Worm (Caenorhabditis elegans) whole organism, L2 larva: ENCODE measurements around the gene F15D4.4.

Experiments
- C34F6.9 ChIP-seq: fragments of 150-350 bp; optimal IDR thresholded peaks from 2 replicates; lab custom pipeline; 2014; ENCODE audit warnings: missing biosample characterization, missing genetic modification characterization
- F13H6.1 ChIP-seq: sonication (generic microtip); optimal IDR thresholded peaks from 2 replicates; lab custom pipeline; 2016; ENCODE audit warnings: missing genetic modification characterization, missing compliant biosample characterization
- Y55F3AM.14 ChIP-seq: fragments of 200-800 bp; sonication (Bioruptor generic); optimal IDR thresholded peaks from 2 replicates; lab custom pipeline; 2018; ENCODE audit warnings: mild to moderate bottlenecking, missing genetic modification characterization, missing compliant biosample characterization
- ZK546.5 ChIP-seq: sonication (generic microtip); optimal IDR thresholded peaks from 2 replicates; lab custom pipeline; 2017; ENCODE audit warnings: missing biosample characterization, missing genetic modification characterization
- aly-2 ChIP-seq: fragments of 150-350 bp; optimal IDR thresholded peaks from 2 replicates; lab custom pipeline; 2014; ENCODE audit warnings: missing biosample characterization, missing genetic modification characterization
- ceh-16 ChIP-seq: fragments of 150-350 bp; optimal IDR thresholded peaks from 2 replicates; lab custom pipeline; 2014; ENCODE audit warnings: missing biosample characterization, missing genetic modification characterization
- ceh-82 ChIP-seq: fragments of 150-350 bp; optimal IDR thresholded peaks from 2 replicates; lab custom pipeline; 2014; ENCODE audit warnings: missing biosample characterization, missing genetic modification characterization
- crh-2 ChIP-seq: sonication (generic microtip); optimal IDR thresholded peaks from 2 replicates; lab custom pipeline; 2017; ENCODE audit warnings: missing biosample characterization, missing genetic modification characterization
- dmd-4 ChIP-seq: sonication (generic microtip); optimal IDR thresholded peaks from 2 replicates; lab custom pipeline; 2017; ENCODE audit warnings: missing biosample characterization, missing genetic modification characterization
- egl-27 ChIP-seq: sonication (generic microtip); optimal IDR thresholded peaks from 3 replicates; lab custom pipeline; 2017; ENCODE audit warnings: missing biosample characterization, missing genetic modification reagents, missing genetic modification characterization
- elt-3 ChIP-seq: sonication (generic microtip); optimal IDR thresholded peaks from 2 replicates; lab custom pipeline; 2017; ENCODE audit warnings: missing biosample characterization, missing genetic modification characterization
- fos-1 ChIP-seq: fragments of 150-350 bp; optimal IDR thresholded peaks from 2 replicates; lab custom pipeline; 2014; ENCODE audit warnings: missing biosample characterization, missing genetic modification characterization
- gmeb-1 ChIP-seq: fragments of 150-350 bp; optimal IDR thresholded peaks from 2 replicates; lab custom pipeline; 2014; ENCODE audit warnings: missing biosample characterization, missing genetic modification characterization
- lin-13 ChIP-seq: fragments of 150-350 bp; optimal IDR thresholded peaks from 2 replicates; lab custom pipeline; 2014; ENCODE audit warnings: missing biosample characterization, missing genetic modification reagents, missing genetic modification characterization
- lin-39 ChIP-seq: fragments of 150-350 bp; optimal IDR thresholded peaks from 2 replicates; lab custom pipeline; 2014; ENCODE audit warnings: missing biosample characterization, missing genetic modification reagents, missing genetic modification characterization
- lsy-2 ChIP-seq, 2 experiments: fragments of 150-350 bp in 1 of 2; sonication (generic microtip) in 1 of 2; optimal IDR thresholded peaks; 2 replicates each; lab custom pipeline; 2014 to 2017; ENCODE audit warnings: missing biosample characterization in 2 of 2, missing genetic modification characterization in 2 of 2
- mab-5 ChIP-seq: fragments of 150-350 bp; optimal IDR thresholded peaks from 2 replicates; lab custom pipeline; 2014; ENCODE audit warnings: missing biosample characterization, missing genetic modification characterization
- mbf-1 ChIP-seq: sonication (generic microtip); optimal IDR thresholded peaks from 2 replicates; lab custom pipeline; 2017; ENCODE audit warnings: missing biosample characterization, missing genetic modification characterization
- nhr-10 ChIP-seq: sonication (generic microtip); optimal IDR thresholded peaks from 2 replicates; lab custom pipeline; 2017; ENCODE audit warnings: missing biosample characterization, missing genetic modification characterization
- nhr-11 ChIP-seq: fragments of 150-350 bp; optimal IDR thresholded peaks from 2 replicates; lab custom pipeline; 2014; ENCODE audit warnings: missing biosample characterization, missing genetic modification characterization
- nhr-12 ChIP-seq: fragments of 150-350 bp; optimal IDR thresholded peaks from 2 replicates; lab custom pipeline; 2014; ENCODE audit warnings: missing biosample characterization, missing genetic modification characterization
- nhr-129 ChIP-seq: fragments of 150-350 bp; optimal IDR thresholded peaks from 2 replicates; lab custom pipeline; 2014; ENCODE audit warnings: missing biosample characterization, missing genetic modification characterization
- nhr-21 ChIP-seq: fragments of 150-350 bp; optimal IDR thresholded peaks from 2 replicates; lab custom pipeline; 2014; ENCODE audit warnings: missing biosample characterization, missing genetic modification characterization
- nhr-23 ChIP-seq: fragments of 150-350 bp; optimal IDR thresholded peaks from 2 replicates; lab custom pipeline; 2014; ENCODE audit warnings: missing biosample characterization, missing genetic modification reagents, missing genetic modification characterization
- nhr-237 ChIP-seq: fragments of 150-350 bp; optimal IDR thresholded peaks from 2 replicates; lab custom pipeline; 2014; ENCODE audit warnings: missing biosample characterization, missing genetic modification characterization
- nhr-6 ChIP-seq: fragments of 150-350 bp; optimal IDR thresholded peaks from 2 replicates; lab custom pipeline; 2014; ENCODE audit warnings: missing biosample characterization, missing genetic modification characterization
- nhr-77 ChIP-seq: fragments of 150-350 bp; optimal IDR thresholded peaks from 2 replicates; lab custom pipeline; 2014; ENCODE audit warnings: missing biosample characterization, missing genetic modification characterization
- sem-4 ChIP-seq: fragments of 150-350 bp; optimal IDR thresholded peaks from 2 replicates; lab custom pipeline; 2014; ENCODE audit warnings: missing biosample characterization, missing genetic modification reagents, missing genetic modification characterization
- skn-1 ChIP-seq: sonication (generic microtip); optimal IDR thresholded peaks from 2 replicates; lab custom pipeline; 2017; ENCODE audit warnings: missing biosample characterization, missing genetic modification characterization
- sma-3 ChIP-seq: sonication (generic microtip); optimal IDR thresholded peaks from 2 replicates; lab custom pipeline; 2016; ENCODE audit warnings: missing genetic modification reagents, missing genetic modification characterization, missing compliant biosample characterization
- sma-9 ChIP-seq, 2 experiments: fragments of 150-350 bp in 1 of 2; sonication (generic microtip) in 1 of 2; optimal IDR thresholded peaks; 2 replicates each; lab custom pipeline; 2014 to 2016; ENCODE audit warnings: missing genetic modification characterization in 2 of 2, mild to moderate bottlenecking in 1 of 2, missing biosample characterization in 1 of 2, missing compliant biosample characterization in 1 of 2, missing genetic modification reagents in 1 of 2, moderate library complexity in 1 of 2
- snpc-4 ChIP-seq: fragments of 150-350 bp; optimal IDR thresholded peaks from 2 replicates; lab custom pipeline; 2014; ENCODE audit warnings: missing biosample characterization, missing genetic modification characterization
- unc-55 ChIP-seq: fragments of 150-350 bp; sonication (generic microtip); optimal IDR thresholded peaks from 3 replicates; lab custom pipeline; 2014; ENCODE audit warnings: missing biosample characterization, missing genetic modification reagents, missing genetic modification characterization
- ztf-1 ChIP-seq: fragments of 200-800 bp; sonication (Bioruptor generic); conservative IDR thresholded peaks from 2 replicates; pipeline ENCODE4 v1.3.6; 2022; ENCODE audit warnings: missing genetic modification characterization, missing compliant biosample characterization

Gene F15D4.4

DNA sequence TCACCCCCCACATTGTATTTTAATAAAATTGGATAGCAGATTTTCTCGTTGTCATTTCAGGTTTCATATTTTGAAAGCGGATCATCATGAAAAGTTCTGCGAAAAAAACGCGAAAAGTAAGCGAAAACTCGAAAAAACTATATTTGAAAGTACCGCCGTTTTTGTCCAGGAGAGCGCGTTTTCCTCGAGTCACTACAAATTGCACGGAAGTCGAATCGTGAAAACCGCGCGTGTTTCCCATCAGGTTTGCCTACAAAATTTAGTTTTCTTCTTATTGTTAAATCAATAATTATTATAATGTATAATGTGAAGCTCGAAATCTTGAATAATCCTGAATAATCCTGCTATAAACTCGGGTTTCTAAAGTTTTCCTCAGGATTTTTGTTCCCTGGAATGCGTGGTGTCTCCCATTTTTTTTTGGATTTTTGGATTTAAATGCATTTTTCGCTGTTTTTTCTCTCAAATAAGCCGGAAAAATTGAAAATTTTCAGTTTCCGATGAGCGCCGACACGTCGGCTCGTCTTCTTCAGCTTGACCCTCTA, 43.2 kb downstream of the F15D4.4 start, which contains the start of gene btf-1 (continued):
- TF ChIP-seq sma-9 (GFP tag; optimal IDR thresholded peaks at IDR 0.05; lab: Kevin White, UChicago), result peak; percentile 70
- TF ChIP-seq sma-9 (tag; optimal IDR thresholded peaks at IDR 0.05; lab: Kevin White, UChicago), result no peak
- peak; percentile 76 for TF ChIP-seq F13H6.1 (tag; lab: Kevin White, UChicago)
- TF ChIP-seq unc-55 (GFP tag; lab: Kevin White, UChicago), result peak; percentile 81
- TF ChIP-seq nhr-23 (tag; lab: Kevin White, UChicago), result no peak
- no peak for TF ChIP-seq mab-5 (tag; lab: Kevin White, UChicago)
- no peak for TF ChIP-seq ceh-16 (tag; lab: Kevin White, UChicago)
- TF ChIP-seq nhr-11 (tag; lab: Kevin White, UChicago), result no peak
- no peak for TF ChIP-seq ztf-1 (GFP tag; lab: Robert Waterston, UW)
- TF ChIP-seq nhr-77 (tag; lab: Kevin White, UChicago), result peak; percentile 54
- peak; percentile 67 to 86 for TF ChIP-seq lsy-2 (tag; optimal IDR thresholded peaks at IDR 0.05; lab: Kevin White, UChicago)
- TF ChIP-seq elt-3 (tag; lab: Kevin White, UChicago), result no peak
- TF ChIP-seq gmeb-1, result peak; percentile 96
- TF ChIP-seq crh-2 (tag; lab: Kevin White, UChicago), result peak; percentile 68
- TF ChIP-seq snpc-4 (tag; lab: Kevin White, UChicago), result no peak
- TF ChIP-seq ZK546.5 (tag; lab: Kevin White, UChicago), result peak; percentile 6
- peak; percentile 78 for TF ChIP-seq lin-13 (GFP tag; lab: Kevin White, UChicago)
- TF ChIP-seq nhr-21 (tag; lab: Kevin White, UChicago), result peak; percentile 79
- TF ChIP-seq fos-1 (tag; lab: Kevin White, UChicago), result peak; percentile 59
- no peak for TF ChIP-seq nhr-12 (tag; lab: Kevin White, UChicago)
- TF ChIP-seq egl-27 (tag; lab: Kevin White, UChicago), result peak; percentile 48
- TF ChIP-seq nhr-6 (tag; lab: Kevin White, UChicago), result peak; percentile 57
- no peak for TF ChIP-seq mbf-1 (tag; lab: Kevin White, UChicago)
- TF ChIP-seq Y55F3AM.14, result peak; percentile 53
- no peak for TF ChIP-seq skn-1 (tag; lab: Kevin White, UChicago)
- TF ChIP-seq nhr-10 (tag; lab: Kevin White, UChicago), result no peak

DNA sequence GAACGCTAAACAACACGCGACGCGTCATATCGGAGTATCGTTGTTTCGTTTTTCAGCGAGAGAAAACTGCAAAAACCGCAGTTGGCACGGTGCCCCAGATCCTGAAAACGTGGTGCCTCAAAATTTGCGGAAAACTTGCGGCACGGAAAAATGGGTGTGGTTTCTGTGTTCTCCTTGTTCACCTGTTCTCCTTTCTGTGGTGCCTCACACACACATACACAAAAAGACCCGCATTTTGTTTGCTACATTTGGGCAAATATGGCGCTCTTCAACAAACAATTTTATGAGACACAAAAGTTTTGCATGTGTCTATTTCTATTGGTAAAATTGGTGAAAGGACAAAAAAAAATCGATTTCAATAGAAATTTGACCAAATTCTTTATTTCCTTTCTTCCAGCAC, 44.1 kb downstream of the F15D4.4 start:
- TF ChIP-seq ztf-1 (GFP tag; lab: Robert Waterston, UW) (no peak), C34F6.9 (tag; lab: Kevin White, UChicago) (no peak)

DNA sequence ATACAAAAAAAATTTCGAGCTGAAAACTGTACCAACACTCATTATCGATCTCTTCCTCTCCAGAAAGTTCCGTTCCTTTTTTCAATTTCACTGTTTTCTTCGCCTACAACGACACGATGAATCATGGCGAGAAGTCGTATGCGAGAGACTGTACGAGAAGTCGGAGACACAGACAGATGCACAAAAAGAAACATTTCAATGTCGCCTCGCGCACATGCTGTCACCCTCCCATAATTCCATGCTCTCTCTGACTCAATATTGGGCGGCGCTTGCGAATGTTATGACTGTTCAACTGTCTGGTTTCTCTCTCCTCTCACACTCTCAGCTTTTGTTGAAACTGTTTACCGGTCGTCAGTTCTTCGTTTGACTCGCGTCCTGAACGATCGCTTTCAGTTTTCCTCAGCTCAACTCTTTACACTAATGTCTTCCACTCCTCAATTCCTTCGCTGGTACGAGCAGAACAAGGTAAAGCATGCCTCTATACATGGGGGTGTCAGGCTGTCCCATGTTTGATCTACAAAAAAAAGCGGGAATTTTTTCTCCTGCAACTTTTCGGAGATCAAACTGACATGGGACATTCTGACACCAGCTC, 46.1 kb downstream of the F15D4.4 start:
- TF ChIP-seq sem-4 (tag; lab: Kevin White, UChicago), result peak; percentile 13
- TF ChIP-seq mbf-1 (tag; lab: Kevin White, UChicago), result no peak
- TF ChIP-seq fos-1 (tag; lab: Kevin White, UChicago), result peak; percentile 69
- no peak for TF ChIP-seq sma-3
- no peak for TF ChIP-seq aly-2
- no peak for TF ChIP-seq ceh-82 (tag; lab: Kevin White, UChicago)
- TF ChIP-seq C34F6.9 (tag; lab: Kevin White, UChicago), result peak; percentile 28
- TF ChIP-seq lsy-2 (tag; optimal IDR thresholded peaks at IDR 0.05; lab: Kevin White, UChicago), result peak in 1 of 2 experiments; percentile 23
- no peak for TF ChIP-seq dmd-4 (tag; lab: Kevin White, UChicago)
- no peak for TF ChIP-seq nhr-237 (tag; lab: Kevin White, UChicago)
- TF ChIP-seq nhr-11 (tag; lab: Kevin White, UChicago), result no peak
- peak; percentile 35 for TF ChIP-seq unc-55 (GFP tag; lab: Kevin White, UChicago)
- TF ChIP-seq lin-39 (tag; lab: Kevin White, UChicago), result no peak
- TF ChIP-seq nhr-77 (tag; lab: Kevin White, UChicago), result no peak
- TF ChIP-seq F13H6.1 (tag; lab: Kevin White, UChicago), result peak; percentile 22
- peak; percentile 64 for TF ChIP-seq nhr-129
- TF ChIP-seq, all 48 proteins: peak for 7
